Worm (Caenorhabditis elegans) whole organism, late embryonic: Measurements from ENCODE around the gene lgc-53.

Experiments used
- C08G9.2 ChIP-seq: sonication (generic microtip); optimal IDR thresholded peaks from 2 replicates; lab custom pipeline; 2016; ENCODE audit warnings: mild to moderate bottlenecking, missing genetic modification characterization, moderate library complexity, missing compliant biosample characterization
- C38D4.7 ChIP-seq: fragments of 200-800 bp; sonication (Bioruptor generic); optimal IDR thresholded peaks from 2 replicates; lab custom pipeline; 2018; ENCODE audit warnings: mild to moderate bottlenecking, missing genetic modification characterization, moderate library complexity, missing compliant biosample characterization
- F13H6.1 ChIP-seq: sonication (generic microtip); optimal IDR thresholded peaks from 2 replicates; lab custom pipeline; 2016; ENCODE audit warnings: missing genetic modification characterization, missing compliant biosample characterization
- ahr-1 ChIP-seq: sonication (generic microtip); optimal IDR thresholded peaks from 2 replicates; lab custom pipeline; 2016; ENCODE audit warnings: missing genetic modification characterization, missing compliant biosample characterization
- ama-1 ChIP-seq: fragments of 150-350 bp; optimal IDR thresholded peaks from 2 replicates; lab custom pipeline; 2014
- ceh-14 ChIP-seq: sonication (generic microtip); optimal IDR thresholded peaks from 2 replicates; lab custom pipeline; 2016; ENCODE audit warnings: missing genotype, missing genetic modification characterization, missing compliant biosample characterization
- ceh-18 ChIP-seq: sonication (generic microtip); optimal IDR thresholded peaks from 2 replicates; lab custom pipeline; 2016; ENCODE audit warnings: missing genetic modification characterization, missing compliant biosample characterization
- ceh-24 ChIP-seq: sonication (generic microtip); optimal IDR thresholded peaks from 2 replicates; lab custom pipeline; 2016; ENCODE audit warnings: mild to moderate bottlenecking, missing genetic modification characterization, missing compliant biosample characterization
- ceh-30 ChIP-seq: fragments of 150-350 bp; optimal IDR thresholded peaks from 2 replicates; lab custom pipeline; 2014; ENCODE audit warnings: missing biosample characterization, missing genetic modification characterization
- ceh-31 ChIP-seq: sonication (generic microtip); optimal IDR thresholded peaks from 2 replicates; lab custom pipeline; 2016; ENCODE audit warnings: missing genetic modification characterization, missing compliant biosample characterization
- ceh-45 ChIP-seq: fragments of 200-800 bp; sonication (Bioruptor generic); IDR thresholded peaks from 2 replicates; pipeline ENCODE4 v1.3.6; 2022; ENCODE audit warnings: missing genetic modification reagents, missing genetic modification characterization, missing compliant biosample characterization
- ceh-48 ChIP-seq: sonication (generic microtip); optimal IDR thresholded peaks from 2 replicates; lab custom pipeline; 2016; ENCODE audit warnings: missing genetic modification characterization, inconsistent platforms, missing compliant biosample characterization
- ceh-9 ChIP-seq: sonication (generic microtip); optimal IDR thresholded peaks from 2 replicates; lab custom pipeline; 2016; ENCODE audit warnings: mild to moderate bottlenecking, missing genetic modification characterization, inconsistent platforms, missing compliant biosample characterization
- che-1 ChIP-seq: sonication (generic microtip); optimal IDR thresholded peaks from 2 replicates; lab custom pipeline; 2016; ENCODE audit warnings: mild to moderate bottlenecking, missing genetic modification characterization, missing compliant biosample characterization
- dmd-4 ChIP-seq: sonication (generic microtip); optimal IDR thresholded peaks from 2 replicates; lab custom pipeline; 2016; ENCODE audit warnings: borderline replicate concordance, missing genetic modification characterization, missing compliant biosample characterization
- elt-4 ChIP-seq: sonication (generic microtip); optimal IDR thresholded peaks from 2 replicates; lab custom pipeline; 2016; ENCODE audit warnings: missing genetic modification characterization, missing compliant biosample characterization
- eyg-1 ChIP-seq: sonication (generic microtip); optimal IDR thresholded peaks from 2 replicates; lab custom pipeline; 2016; ENCODE audit warnings: missing genotype, missing genetic modification characterization, missing compliant biosample characterization
- fkh-10 ChIP-seq: fragments of 150-350 bp; optimal IDR thresholded peaks from 2 replicates; lab custom pipeline; 2014; ENCODE audit warnings: missing biosample characterization, missing genetic modification reagents, missing genetic modification characterization
- fkh-6 ChIP-seq: sonication (generic microtip); optimal IDR thresholded peaks from 2 replicates; lab custom pipeline; 2016; ENCODE audit warnings: missing genetic modification characterization, missing compliant biosample characterization
- hlh-13 ChIP-seq: fragments of 200-800 bp; sonication (Bioruptor generic); optimal IDR thresholded peaks from 2 replicates; lab custom pipeline; 2018; ENCODE audit warnings: mild to moderate bottlenecking, missing genetic modification characterization, missing compliant biosample characterization
- hlh-30 ChIP-seq: sonication (generic microtip); optimal IDR thresholded peaks from 2 replicates; lab custom pipeline; 2017; ENCODE audit warnings: antibody characterized with exemption, missing genetic modification characterization, missing compliant biosample characterization; ENCODE audit not compliant: insufficient read depth
- hlh-6 ChIP-seq: sonication (generic microtip); optimal IDR thresholded peaks from 2 replicates; lab custom pipeline; 2016; ENCODE audit warnings: missing genotype, missing genetic modification characterization, missing compliant biosample characterization
- lin-11 ChIP-seq: fragments of 200-800 bp; sonication (Bioruptor generic); optimal IDR thresholded peaks from 2 replicates; lab custom pipeline; 2018; ENCODE audit warnings: mild to moderate bottlenecking, missing genetic modification characterization, missing compliant biosample characterization
- madf-2 ChIP-seq: sonication (generic microtip); optimal IDR thresholded peaks from 2 replicates; lab custom pipeline; 2017; ENCODE audit warnings: missing genetic modification characterization, missing compliant biosample characterization
- nhr-232 ChIP-seq: sonication (generic microtip); optimal IDR thresholded peaks from 2 replicates; lab custom pipeline; 2016; ENCODE audit warnings: missing genetic modification characterization, missing compliant biosample characterization
- npax-4 ChIP-seq: sonication (generic microtip); optimal IDR thresholded peaks from 2 replicates; lab custom pipeline; 2016; ENCODE audit warnings: missing genetic modification characterization, missing compliant biosample characterization
- odd-2 ChIP-seq: sonication (generic microtip); optimal IDR thresholded peaks from 2 replicates; lab custom pipeline; 2017; ENCODE audit warnings: antibody characterized with exemption, mild to moderate bottlenecking, missing genetic modification characterization, missing compliant biosample characterization
- pag-3 ChIP-seq: sonication (generic microtip); optimal IDR thresholded peaks from 2 replicates; lab custom pipeline; 2016; ENCODE audit warnings: missing compliant biosample characterization, missing genetic modification characterization, borderline replicate concordance
- pat-9 ChIP-seq: fragments of 200-800 bp; sonication (Bioruptor generic); optimal IDR thresholded peaks from 2 replicates; lab custom pipeline; 2018; ENCODE audit warnings: mild to moderate bottlenecking, missing genetic modification characterization, moderate library complexity, missing compliant biosample characterization
- pax-1 ChIP-seq: fragments of 150-350 bp; optimal IDR thresholded peaks from 2 replicates; lab custom pipeline; 2014; ENCODE audit warnings: missing biosample characterization, missing genetic modification characterization
- pha-2 ChIP-seq: sonication (generic microtip); optimal IDR thresholded peaks from 2 replicates; lab custom pipeline; 2017; ENCODE audit warnings: mild to moderate bottlenecking, missing genetic modification characterization, missing compliant biosample characterization
- pqm-1 ChIP-seq: sonication (generic microtip); optimal IDR thresholded peaks from 2 replicates; lab custom pipeline; 2016; ENCODE audit warnings: missing genetic modification characterization, missing compliant biosample characterization
- rnt-1 ChIP-seq: sonication (generic microtip); optimal IDR thresholded peaks from 2 replicates; lab custom pipeline; 2016; ENCODE audit warnings: missing genetic modification characterization, missing compliant biosample characterization
- sdc-2 ChIP-seq: sonication (generic microtip); optimal IDR thresholded peaks from 2 replicates; lab custom pipeline; 2016; ENCODE audit warnings: missing genotype, missing genetic modification characterization, missing compliant biosample characterization
- sox-4 ChIP-seq: sonication (generic microtip); optimal IDR thresholded peaks from 2 replicates; lab custom pipeline; 2017; ENCODE audit warnings: mild to moderate bottlenecking, missing genetic modification characterization, inconsistent platforms, missing compliant biosample characterization
- tbx-2 ChIP-seq: sonication (generic microtip); optimal IDR thresholded peaks from 2 replicates; lab custom pipeline; 2016; ENCODE audit warnings: missing genetic modification characterization, missing compliant biosample characterization
- unc-42 ChIP-seq: sonication (generic microtip); optimal IDR thresholded peaks from 2 replicates; lab custom pipeline; 2016; ENCODE audit warnings: missing genotype, missing genetic modification characterization, missing compliant biosample characterization
- ztf-16 ChIP-seq: sonication (generic microtip); optimal IDR thresholded peaks from 2 replicates; lab custom pipeline; 2017; ENCODE audit warnings: missing genetic modification characterization, missing compliant biosample characterization

The lgc-53 gene

ce11 chrX:16726879-16727278 lies 15.4 kb downstream of the lgc-53 start (continued):
- TF ChIP-seq dmd-4 (tag; lab: Kevin White, UChicago), result peak; percentile 60
- TF ChIP-seq ceh-18 (tag; lab: Kevin White, UChicago), result peak; percentile 91
- no peak for TF ChIP-seq C38D4.7 (GFP tag; lab: Kevin White, UChicago)
- TF ChIP-seq ceh-9 (tag; lab: Kevin White, UChicago), result no peak
- TF ChIP-seq eyg-1 (tag; lab: Kevin White, UChicago), result peak; percentile 55
- no peak for TF ChIP-seq elt-4 (tag; lab: Kevin White, UChicago)
- no peak for TF ChIP-seq ztf-16 (tag; lab: Kevin White, UChicago)
- TF ChIP-seq pax-1 (tag; lab: Kevin White, UChicago), result peak; percentile 1
- TF ChIP-seq pag-3, result no peak
- peak; percentile 91 for TF ChIP-seq ceh-31 (tag; lab: Kevin White, UChicago)
- no peak for TF ChIP-seq ama-1 (lab: Kevin White, UChicago)
- peak; percentile 48 for TF ChIP-seq pha-2 (tag; lab: Kevin White, UChicago)
- no peak for TF ChIP-seq fkh-10
- peak; percentile 91 for TF ChIP-seq ceh-14 (tag; lab: Kevin White, UChicago)
- TF ChIP-seq hlh-13, result no peak
- TF ChIP-seq unc-42 (tag; lab: Kevin White, UChicago), result peak; percentile 62
- peak; percentile 51 for TF ChIP-seq madf-2
- peak; percentile 72 for TF ChIP-seq C08G9.2 (tag; lab: Kevin White, UChicago)
- TF ChIP-seq ceh-48 (tag; lab: Kevin White, UChicago), result peak; percentile 37
- TF ChIP-seq lin-11 (tag; lab: Kevin White, UChicago), result peak; percentile 28
- TF ChIP-seq ahr-1, result no peak
- no peak for TF ChIP-seq npax-4 (tag; lab: Kevin White, UChicago)
- TF ChIP-seq ceh-30 (tag; lab: Kevin White, UChicago), result no peak
- TF ChIP-seq ceh-45 (GFP tag; lab: Robert Waterston, UW), result no peak
- TF ChIP-seq pqm-1 (tag; lab: Kevin White, UChicago), result peak; percentile 1
- TF ChIP-seq ceh-24 (tag; lab: Kevin White, UChicago), result no peak
- TF ChIP-seq hlh-6 (tag; lab: Kevin White, UChicago), result peak; percentile 34

DNA sequence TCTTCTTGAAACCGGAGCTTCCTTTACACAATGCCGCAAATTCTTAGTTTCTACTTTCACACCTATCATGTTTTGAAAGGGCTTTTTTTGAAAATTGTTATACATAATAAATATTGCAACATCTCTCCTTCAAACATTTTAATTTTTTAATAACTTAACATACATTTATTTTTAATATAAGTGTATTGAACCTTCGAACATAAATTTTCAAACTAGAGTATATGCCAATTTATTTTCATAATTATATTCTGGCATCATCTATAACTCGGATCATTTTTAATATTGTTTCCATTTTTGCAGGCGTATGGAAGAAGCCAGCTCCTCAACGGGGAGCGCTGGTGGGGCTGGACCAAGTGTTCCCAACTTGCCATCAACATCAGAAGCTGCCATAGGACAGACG lies 17.8 kb downstream of the lgc-53 start, which contains the start of gene hda-4:
Gene hda-4, plus strand, starts transcription at position 301 of the 400 bp plus-strand sequence.
- TF ChIP-seq fkh-6 (tag; lab: Kevin White, UChicago) (no peak), che-1 (tag; lab: Kevin White, UChicago) (no peak), eyg-1 (tag; lab: Kevin White, UChicago) (no peak), pag-3 (no peak), F13H6.1 (tag; lab: Kevin White, UChicago) (no peak), odd-2 (tag; lab: Kevin White, UChicago) (no peak), ceh-31 (tag; lab: Kevin White, UChicago) (no peak)

- TF ChIP-seq npax-4 (tag; lab: Kevin White, UChicago), result no peak
- no peak for TF ChIP-seq hlh-30 (tag; lab: Kevin White, UChicago)
- TF ChIP-seq sox-4 (tag; lab: Kevin White, UChicago), result no peak
- TF ChIP-seq C38D4.7 (GFP tag; lab: Kevin White, UChicago), result no peak
- no peak for TF ChIP-seq rnt-1 (tag; lab: Kevin White, UChicago)
- TF ChIP-seq nhr-232 (tag; lab: Kevin White, UChicago), result no peak
- no peak for TF ChIP-seq sdc-2
- no peak for TF ChIP-seq odd-2 (tag; lab: Kevin White, UChicago)
- no peak for TF ChIP-seq tbx-2 (tag; lab: Kevin White, UChicago)
- no peak for TF ChIP-seq pat-9
These were observed 19.7 kb downstream of the lgc-53 start for ce11 chrX:16731167-16731566.

DNA sequence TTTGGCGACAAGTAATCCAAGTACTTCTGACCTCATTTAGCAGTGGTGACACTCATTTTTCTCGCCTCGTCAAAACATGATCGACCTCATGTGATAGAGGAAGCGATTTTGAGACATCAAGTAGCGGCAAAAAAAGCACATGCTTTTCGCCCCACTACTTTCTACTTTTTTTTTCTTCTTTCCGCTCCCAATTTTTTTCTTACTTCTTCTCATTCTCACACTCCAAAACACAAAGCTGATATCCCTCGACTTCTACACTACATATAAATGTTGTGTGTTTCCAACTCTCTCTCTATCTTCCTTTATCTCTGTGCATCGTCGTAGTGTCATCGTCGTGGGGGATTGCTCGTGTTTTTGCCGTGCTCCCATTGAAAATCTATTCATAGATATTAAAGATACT lies 20.8 kb downstream of the lgc-53 start:
- TF ChIP-seq ceh-45 (GFP tag; lab: Robert Waterston, UW), result no peak
- TF ChIP-seq ceh-18 (tag; lab: Kevin White, UChicago), result peak; percentile 22
- no peak for TF ChIP-seq ceh-48 (tag; lab: Kevin White, UChicago)
- no peak for TF ChIP-seq C38D4.7 (GFP tag; lab: Kevin White, UChicago)
